Worm (Caenorhabditis elegans) whole organism, L2 larva: ENCODE results near the gene cdc-25.3.

ENCODE experiments used
- R02D3.7 ChIP-seq: fragments of 150-350 bp; optimal IDR thresholded peaks from 2 replicates; lab custom pipeline; 2014; ENCODE audit warnings: missing biosample characterization, missing genetic modification characterization
- Y55F3AM.14 ChIP-seq: fragments of 200-800 bp; sonication (Bioruptor generic); optimal IDR thresholded peaks from 2 replicates; lab custom pipeline; 2018; ENCODE audit warnings: mild to moderate bottlenecking, missing genetic modification characterization, missing compliant biosample characterization
- ZK546.5 ChIP-seq: sonication (generic microtip); optimal IDR thresholded peaks from 2 replicates; lab custom pipeline; 2017; ENCODE audit warnings: missing biosample characterization, missing genetic modification characterization
- aly-2 ChIP-seq: fragments of 150-350 bp; optimal IDR thresholded peaks from 2 replicates; lab custom pipeline; 2014; ENCODE audit warnings: missing biosample characterization, missing genetic modification characterization
- ama-1 ChIP-seq: fragments of 150-350 bp; optimal IDR thresholded peaks from 2 replicates; lab custom pipeline; 2018; ENCODE audit warnings: inconsistent platforms
- ceh-16 ChIP-seq: fragments of 150-350 bp; optimal IDR thresholded peaks from 2 replicates; lab custom pipeline; 2014; ENCODE audit warnings: missing biosample characterization, missing genetic modification characterization
- crh-2 ChIP-seq: sonication (generic microtip); optimal IDR thresholded peaks from 2 replicates; lab custom pipeline; 2017; ENCODE audit warnings: missing biosample characterization, missing genetic modification characterization
- dmd-4 ChIP-seq: sonication (generic microtip); optimal IDR thresholded peaks from 2 replicates; lab custom pipeline; 2017; ENCODE audit warnings: missing biosample characterization, missing genetic modification characterization
- egl-27 ChIP-seq: sonication (generic microtip); optimal IDR thresholded peaks from 3 replicates; lab custom pipeline; 2017; ENCODE audit warnings: missing biosample characterization, missing genetic modification reagents, missing genetic modification characterization
- elt-1 ChIP-seq: fragments of 150-350 bp; optimal IDR thresholded peaks from 2 replicates; lab custom pipeline; 2014; ENCODE audit warnings: missing biosample characterization, missing genetic modification characterization
- elt-3 ChIP-seq: sonication (generic microtip); optimal IDR thresholded peaks from 2 replicates; lab custom pipeline; 2017; ENCODE audit warnings: missing biosample characterization, missing genetic modification characterization
- fos-1 ChIP-seq: fragments of 150-350 bp; optimal IDR thresholded peaks from 2 replicates; lab custom pipeline; 2014; ENCODE audit warnings: missing biosample characterization, missing genetic modification characterization
- gmeb-1 ChIP-seq: fragments of 150-350 bp; optimal IDR thresholded peaks from 2 replicates; lab custom pipeline; 2014; ENCODE audit warnings: missing biosample characterization, missing genetic modification characterization
- lin-13 ChIP-seq: fragments of 150-350 bp; optimal IDR thresholded peaks from 2 replicates; lab custom pipeline; 2014; ENCODE audit warnings: missing biosample characterization, missing genetic modification reagents, missing genetic modification characterization
- lsy-2 ChIP-seq, 2 experiments: fragments of 150-350 bp in 1 of 2; sonication (generic microtip) in 1 of 2; optimal IDR thresholded peaks; 2 replicates each; lab custom pipeline; 2014 to 2017; ENCODE audit warnings: missing biosample characterization in 2 of 2, missing genetic modification characterization in 2 of 2
- mab-5 ChIP-seq: fragments of 150-350 bp; optimal IDR thresholded peaks from 2 replicates; lab custom pipeline; 2014; ENCODE audit warnings: missing biosample characterization, missing genetic modification characterization
- mbf-1 ChIP-seq: sonication (generic microtip); optimal IDR thresholded peaks from 2 replicates; lab custom pipeline; 2017; ENCODE audit warnings: missing biosample characterization, missing genetic modification characterization
- mdl-1 ChIP-seq, 2 experiments: fragments of 150-350 bp in 1 of 2; sonication (generic microtip) in 1 of 2; optimal IDR thresholded peaks; 2 replicates each; lab custom pipeline; 2017; ENCODE audit warnings: missing biosample characterization in 2 of 2, missing genetic modification characterization in 2 of 2
- nhr-10 ChIP-seq: sonication (generic microtip); optimal IDR thresholded peaks from 2 replicates; lab custom pipeline; 2017; ENCODE audit warnings: missing biosample characterization, missing genetic modification characterization
- nhr-11 ChIP-seq: fragments of 150-350 bp; optimal IDR thresholded peaks from 2 replicates; lab custom pipeline; 2014; ENCODE audit warnings: missing biosample characterization, missing genetic modification characterization
- nhr-12 ChIP-seq: fragments of 150-350 bp; optimal IDR thresholded peaks from 2 replicates; lab custom pipeline; 2014; ENCODE audit warnings: missing biosample characterization, missing genetic modification characterization
- nhr-129 ChIP-seq: fragments of 150-350 bp; optimal IDR thresholded peaks from 2 replicates; lab custom pipeline; 2014; ENCODE audit warnings: missing biosample characterization, missing genetic modification characterization
- nhr-21 ChIP-seq: fragments of 150-350 bp; optimal IDR thresholded peaks from 2 replicates; lab custom pipeline; 2014; ENCODE audit warnings: missing biosample characterization, missing genetic modification characterization
- nhr-23 ChIP-seq: fragments of 150-350 bp; optimal IDR thresholded peaks from 2 replicates; lab custom pipeline; 2014; ENCODE audit warnings: missing biosample characterization, missing genetic modification reagents, missing genetic modification characterization
- nhr-25 ChIP-seq: fragments of 150-350 bp; sonication (generic microtip); optimal IDR thresholded peaks from 3 replicates; lab custom pipeline; 2014; ENCODE audit warnings: missing biosample characterization, missing genetic modification characterization
- nhr-6 ChIP-seq: fragments of 150-350 bp; optimal IDR thresholded peaks from 2 replicates; lab custom pipeline; 2014; ENCODE audit warnings: missing biosample characterization, missing genetic modification characterization
- nhr-77 ChIP-seq: fragments of 150-350 bp; optimal IDR thresholded peaks from 2 replicates; lab custom pipeline; 2014; ENCODE audit warnings: missing biosample characterization, missing genetic modification characterization
- peb-1 ChIP-seq: fragments of 150-350 bp; optimal IDR thresholded peaks from 2 replicates; lab custom pipeline; 2014; ENCODE audit warnings: missing biosample characterization, missing genetic modification characterization
- sem-4 ChIP-seq: fragments of 150-350 bp; optimal IDR thresholded peaks from 2 replicates; lab custom pipeline; 2014; ENCODE audit warnings: missing biosample characterization, missing genetic modification reagents, missing genetic modification characterization
- skn-1 ChIP-seq: sonication (generic microtip); optimal IDR thresholded peaks from 2 replicates; lab custom pipeline; 2017; ENCODE audit warnings: missing biosample characterization, missing genetic modification characterization
- sma-9 ChIP-seq, 2 experiments: fragments of 150-350 bp in 1 of 2; sonication (generic microtip) in 1 of 2; optimal IDR thresholded peaks; 2 replicates each; lab custom pipeline; 2014 to 2016; ENCODE audit warnings: missing genetic modification characterization in 2 of 2, mild to moderate bottlenecking in 1 of 2, missing biosample characterization in 1 of 2, missing compliant biosample characterization in 1 of 2, missing genetic modification reagents in 1 of 2, moderate library complexity in 1 of 2
- snpc-4 ChIP-seq: fragments of 150-350 bp; optimal IDR thresholded peaks from 2 replicates; lab custom pipeline; 2014; ENCODE audit warnings: missing biosample characterization, missing genetic modification characterization
- unc-39 ChIP-seq: fragments of 150-350 bp; optimal IDR thresholded peaks from 2 replicates; lab custom pipeline; 2014; ENCODE audit warnings: missing biosample characterization, missing genetic modification characterization
- unc-55 ChIP-seq: fragments of 150-350 bp; sonication (generic microtip); optimal IDR thresholded peaks from 3 replicates; lab custom pipeline; 2014; ENCODE audit warnings: missing biosample characterization, missing genetic modification reagents, missing genetic modification characterization
- zag-1 ChIP-seq: fragments of 150-350 bp; optimal IDR thresholded peaks from 2 replicates; lab custom pipeline; 2014; ENCODE audit warnings: missing biosample characterization, missing genetic modification characterization
- ztf-1 ChIP-seq: fragments of 200-800 bp; sonication (Bioruptor generic); conservative IDR thresholded peaks from 2 replicates; pipeline ENCODE4 v1.3.6; 2022; ENCODE audit warnings: missing genetic modification characterization, missing compliant biosample characterization
- ztf-11 ChIP-seq: sonication (generic microtip); optimal IDR thresholded peaks from 2 replicates; lab custom pipeline; 2017; ENCODE audit warnings: missing biosample characterization, missing genetic modification characterization
- ztf-4 ChIP-seq: fragments of 150-350 bp; optimal IDR thresholded peaks from 2 replicates; lab custom pipeline; 2014; ENCODE audit warnings: missing biosample characterization, missing genetic modification characterization

Gene cdc-25.3

ce11 chrIII:8922061-8922460, 4.3 kb upstream of the cdc-25.3 start (continued):
- no peak for TF ChIP-seq nhr-12 (tag; lab: Kevin White, UChicago)
- TF ChIP-seq dmd-4 (tag; lab: Kevin White, UChicago), result no peak

ce11 chrIII:8919784-8920183, 2.1 kb upstream of the cdc-25.3 start, which contains the start of gene ZK637.15:
Gene ZK637.15, plus strand, starts transcription at chrIII:8920084.
- TF ChIP-seq skn-1 (tag; lab: Kevin White, UChicago) (no peak), Y55F3AM.14 (GFP tag; lab: Kevin White, UChicago) (no peak), ceh-16 (tag; lab: Kevin White, UChicago) (no peak), sem-4 (tag; lab: Kevin White, UChicago) (no peak), mdl-1 (tag; optimal IDR thresholded peaks at IDR 0.05; lab: Kevin White, UChicago) (no peak), sma-9 (GFP tag; optimal IDR thresholded peaks at IDR 0.05; lab: Kevin White, UChicago) (no peak), sma-9 (tag; optimal IDR thresholded peaks at IDR 0.05; lab: Kevin White, UChicago) (no peak), R02D3.7 (tag; lab: Kevin White, UChicago) (no peak), dmd-4 (tag; lab: Kevin White, UChicago) (no peak), nhr-6 (tag; lab: Kevin White, UChicago) (no peak), elt-1 (tag; lab: Kevin White, UChicago) (no peak), egl-27 (tag; lab: Kevin White, UChicago) (no peak), nhr-12 (tag; lab: Kevin White, UChicago) (no peak), fos-1 (tag; lab: Kevin White, UChicago) (no peak), mab-5 (no peak), nhr-129 (tag; lab: Kevin White, UChicago) (no peak), ama-1 (lab: Kevin White, UChicago) (no peak), elt-3 (tag; lab: Kevin White, UChicago) (no peak), mbf-1 (tag; lab: Kevin White, UChicago) (no peak), unc-39 (no peak)

ce11 chrIII:8913469-8913868, 4.3 kb downstream of the cdc-25.3 start, which contains the start of gene trxr-2:
Gene trxr-2, plus strand, starts transcription at chrIII:8913769.
- no peak for TF ChIP-seq nhr-25 (tag; lab: Kevin White, UChicago)
- TF ChIP-seq lsy-2 (tag; optimal IDR thresholded peaks at IDR 0.05; lab: Kevin White, UChicago), result no peak
- no peak for TF ChIP-seq ztf-11 (tag; lab: Kevin White, UChicago)
- no peak for TF ChIP-seq nhr-10
- no peak for TF ChIP-seq egl-27 (tag; lab: Kevin White, UChicago)
- no peak for TF ChIP-seq mbf-1 (tag; lab: Kevin White, UChicago)
- TF ChIP-seq peb-1 (tag; lab: Kevin White, UChicago), result no peak
- no peak for TF ChIP-seq gmeb-1 (tag; lab: Kevin White, UChicago)
- no peak for TF ChIP-seq ztf-4 (tag; lab: Kevin White, UChicago)
- no peak for TF ChIP-seq snpc-4 (tag; lab: Kevin White, UChicago)
- no peak for TF ChIP-seq zag-1
- no peak for TF ChIP-seq nhr-23
- TF ChIP-seq nhr-21 (tag; lab: Kevin White, UChicago), result no peak
- TF ChIP-seq aly-2 (tag; lab: Kevin White, UChicago), result no peak
- no peak for TF ChIP-seq crh-2
- TF ChIP-seq ceh-16 (tag; lab: Kevin White, UChicago), result no peak
- TF ChIP-seq ztf-1 (GFP tag; lab: Robert Waterston, UW), result no peak

- TF ChIP-seq mdl-1 (tag; optimal IDR thresholded peaks at IDR 0.05; lab: Kevin White, UChicago) (no peak), lsy-2 (tag; optimal IDR thresholded peaks at IDR 0.05; lab: Kevin White, UChicago) (peak in 1 of 2 experiments; percentile 24)
Measured at ce11 chrIII:8911598-8912194, 6.0 kb downstream of the cdc-25.3 start, which contains the start of gene tpk-1. Gene tpk-1, plus strand, starts transcription at chrIII:8912144.

ce11 chrIII:8910139-8910538, 7.6 kb downstream of the cdc-25.3 start:
- TF ChIP-seq ceh-16 (tag; lab: Kevin White, UChicago) (no peak), fos-1 (tag; lab: Kevin White, UChicago) (no peak), ztf-1 (GFP tag; lab: Robert Waterston, UW) (no peak), snpc-4 (tag; lab: Kevin White, UChicago) (no peak), unc-39 (no peak), elt-1 (tag; lab: Kevin White, UChicago) (no peak), nhr-11 (tag; lab: Kevin White, UChicago) (no peak), zag-1 (no peak), nhr-21 (tag; lab: Kevin White, UChicago) (no peak), dmd-4 (tag; lab: Kevin White, UChicago) (no peak), sma-9 (GFP tag; optimal IDR thresholded peaks at IDR 0.05; lab: Kevin White, UChicago) (no peak), sma-9 (tag; optimal IDR thresholded peaks at IDR 0.05; lab: Kevin White, UChicago) (no peak), unc-55 (GFP tag; lab: Kevin White, UChicago) (no peak), ZK546.5 (tag; lab: Kevin White, UChicago) (no peak), R02D3.7 (tag; lab: Kevin White, UChicago) (no peak), mbf-1 (tag; lab: Kevin White, UChicago) (no peak), sem-4 (tag; lab: Kevin White, UChicago) (no peak), mdl-1 (tag; optimal IDR thresholded peaks at IDR 0.05; lab: Kevin White, UChicago) (no peak), lin-13 (no peak), crh-2 (no peak), nhr-77 (no peak)
